Fruit fly (Drosophila melanogaster) whole organism, embryonic: Measurements from ENCODE around the gene e.

Source experiments
- Atf6 ChIP-seq: fragments of 200-800 bp; sonication (Bioruptor generic); IDR thresholded peaks from 2 replicates; pipeline ENCODE4 v1.3.6; 2022; ENCODE audit warnings: missing biosample characterization, missing genetic modification characterization
- CG14050 ChIP-seq: fragments of 200-800 bp; sonication (Bioruptor generic); IDR thresholded peaks from 3 replicates; pipeline ENCODE4 v1.3.6; 2022; ENCODE audit warnings: missing biosample characterization, missing genetic modification characterization
- CG1603 ChIP-seq: fragments of 200-800 bp; sonication (Bioruptor generic); optimal IDR thresholded peaks from 2 replicates; lab custom pipeline; 2019; ENCODE audit warnings: missing biosample characterization, mild to moderate bottlenecking, missing genetic modification characterization, moderate library complexity
- CG18619 ChIP-seq: fragments of 200-800 bp; sonication (Bioruptor generic); optimal IDR thresholded peaks from 3 replicates; lab custom pipeline; 2017; ENCODE audit warnings: missing biosample characterization, mild to moderate bottlenecking, missing genetic modification characterization
- CG3065 ChIP-seq: fragments of 200-800 bp; sonication (Bioruptor generic); optimal IDR thresholded peaks from 2 replicates; lab custom pipeline; 2016; ENCODE audit warnings: missing biosample characterization, missing genetic modification characterization
- CG3163 ChIP-seq: fragments of 200-800 bp; sonication (Bioruptor generic); optimal IDR thresholded peaks from 3 replicates; lab custom pipeline; 2016; ENCODE audit warnings: missing biosample characterization, missing genetic modification characterization
- CG42726 ChIP-seq: fragments of 200-800 bp; sonication (Bioruptor generic); IDR thresholded peaks from 2 replicates; pipeline ENCODE4 v1.3.6; 2022; ENCODE audit warnings: missing biosample characterization, missing genetic modification characterization; ENCODE audit not compliant: partially characterized antibody
- CG4282 ChIP-seq: fragments of 200-800 bp; sonication (Bioruptor generic); optimal IDR thresholded peaks from 2 replicates; lab custom pipeline; 2016; ENCODE audit warnings: missing biosample characterization, missing genetic modification characterization
- CG4328 ChIP-seq: fragments of 200-800 bp; sonication (Bioruptor generic); optimal IDR thresholded peaks from 3 replicates; lab custom pipeline; 2017; ENCODE audit warnings: missing biosample characterization, missing genetic modification reagents, missing genetic modification characterization
- CG4424 ChIP-seq: fragments of 200-800 bp; sonication (Bioruptor generic); optimal IDR thresholded peaks from 3 replicates; lab custom pipeline; 2016; ENCODE audit warnings: missing biosample characterization, missing genetic modification characterization
- CG5245 ChIP-seq: fragments of 200-800 bp; sonication (Bioruptor generic); optimal IDR thresholded peaks from 3 replicates; lab custom pipeline; 2016; ENCODE audit warnings: missing biosample characterization, missing genetic modification characterization
- CG7271 ChIP-seq: fragments of 200-800 bp; sonication (Bioruptor generic); optimal IDR thresholded peaks from 2 replicates; lab custom pipeline; 2018; ENCODE audit warnings: missing biosample characterization, mild to moderate bottlenecking, missing genetic modification characterization, moderate library complexity
- CG7963 ChIP-seq: fragments of 200-800 bp; sonication (Bioruptor generic); IDR thresholded peaks from 3 replicates; pipeline ENCODE4 v1.3.6; 2022; ENCODE audit warnings: missing biosample characterization, missing genetic modification characterization; ENCODE audit not compliant: partially characterized antibody
- CG8359 ChIP-seq: fragments of 200-800 bp; sonication (Bioruptor generic); optimal IDR thresholded peaks from 2 replicates; lab custom pipeline; 2017; ENCODE audit warnings: missing biosample characterization, mild to moderate bottlenecking, missing genetic modification characterization, borderline replicate concordance
- Camta ChIP-seq: fragments of 200-800 bp; sonication (Bioruptor generic); optimal IDR thresholded peaks from 2 replicates; lab custom pipeline; 2016; ENCODE audit warnings: missing biosample characterization, missing genetic modification characterization
- Dip3 ChIP-seq: fragments of 200-800 bp; sonication (Bioruptor generic); optimal IDR thresholded peaks from 3 replicates; lab custom pipeline; 2016; ENCODE audit warnings: missing biosample characterization, missing genetic modification characterization
- Doc3 ChIP-seq: fragments of 200-800 bp; sonication (Bioruptor generic); IDR thresholded peaks from 3 replicates; pipeline ENCODE4 v1.3.6; 2022; ENCODE audit warnings: missing biosample characterization, missing genetic modification characterization; ENCODE audit not compliant: partially characterized antibody
- Eip74EF ChIP-seq, 2 experiments: fragments of 200-800 bp in 1 of 2; fragments of >200 bp in 1 of 2; sonication (Bioruptor generic) in 1 of 2; optimal IDR thresholded peaks; 2 replicates each; lab custom pipeline; 2017 to 2019; ENCODE audit warnings: missing biosample characterization in 2 of 2, missing genetic modification characterization in 2 of 2, mild to moderate bottlenecking in 1 of 2, moderate library complexity in 1 of 2
- Hr78 ChIP-seq, 2 experiments: fragments of 200-800 bp in 1 of 2; fragments of >200 bp in 1 of 2; sonication (Bioruptor generic) in 1 of 2; optimal IDR thresholded peaks; 2 replicates each; lab custom pipeline; 2017 to 2019; ENCODE audit warnings: missing biosample characterization in 2 of 2, missing genetic modification characterization in 2 of 2, mild to moderate bottlenecking in 1 of 2, moderate library complexity in 1 of 2
- Kr ChIP-seq: fragments of 200-800 bp; sonication (Bioruptor generic); optimal IDR thresholded peaks from 2 replicates; lab custom pipeline; 2017; ENCODE audit warnings: missing biosample characterization, mild to moderate bottlenecking, missing genetic modification characterization
- Lpt ChIP-seq: fragments of >200 bp; optimal IDR thresholded peaks from 2 replicates; lab custom pipeline; 2018; ENCODE audit warnings: missing biosample characterization, missing genetic modification characterization
- MTF-1 ChIP-seq: fragments of 200-800 bp; sonication (Bioruptor generic); optimal IDR thresholded peaks from 2 replicates; lab custom pipeline; 2018; ENCODE audit warnings: missing biosample characterization, mild to moderate bottlenecking, missing genetic modification characterization, borderline replicate concordance
- Mad ChIP-seq: fragments of 200-800 bp; sonication (Bioruptor generic); optimal IDR thresholded peaks from 2 replicates; lab custom pipeline; 2016; ENCODE audit warnings: missing biosample characterization, missing genetic modification characterization
- Nf-YC ChIP-seq: fragments of 200-800 bp; optimal IDR thresholded peaks from 3 replicates; lab custom pipeline; 2019; ENCODE audit warnings: missing biosample characterization, mild to moderate bottlenecking, missing genetic modification characterization, moderate library complexity
- NfI ChIP-seq: fragments of 200-800 bp; sonication (Bioruptor generic); optimal IDR thresholded peaks from 3 replicates; lab custom pipeline; 2018; ENCODE audit warnings: missing biosample characterization, mild to moderate bottlenecking, missing genetic modification characterization, moderate library complexity
- Oli ChIP-seq: fragments of 200-800 bp; sonication (Bioruptor generic); optimal IDR thresholded peaks from 2 replicates; lab custom pipeline; 2018; ENCODE audit warnings: missing biosample characterization, mild to moderate bottlenecking, missing genetic modification characterization, moderate library complexity
- Six4 ChIP-seq: fragments of 200-800 bp; sonication (Bioruptor generic); optimal IDR thresholded peaks from 2 replicates; lab custom pipeline; 2016; ENCODE audit warnings: missing biosample characterization, missing genetic modification characterization
- YL-1 ChIP-seq: fragments of 200-800 bp; sonication (Bioruptor generic); optimal IDR thresholded peaks from 3 replicates; lab custom pipeline; 2017; ENCODE audit warnings: missing biosample characterization, mild to moderate bottlenecking, missing genetic modification characterization
- ato ChIP-seq: fragments of 200-800 bp; sonication (Bioruptor generic); IDR thresholded peaks from 2 replicates; pipeline ENCODE4 v1.3.6; 2022; ENCODE audit warnings: missing biosample characterization, missing genetic modification characterization; ENCODE audit not compliant: partially characterized antibody
- az2 ChIP-seq: fragments of 200-800 bp; sonication (Bioruptor generic); optimal IDR thresholded peaks from 3 replicates; lab custom pipeline; 2016; ENCODE audit warnings: missing biosample characterization, missing genetic modification characterization
- bowl ChIP-seq: fragments of 200-800 bp; sonication (Bioruptor generic); IDR thresholded peaks from 2 replicates; pipeline ENCODE4 v1.3.6; 2022; ENCODE audit warnings: missing biosample characterization, missing genetic modification characterization
- br ChIP-seq: fragments of >200 bp; optimal IDR thresholded peaks from 2 replicates; lab custom pipeline; 2017
- chinmo ChIP-seq: fragments of 200-800 bp; sonication (Bioruptor generic); IDR thresholded peaks from 4 replicates; pipeline ENCODE4 v1.3.6; 2022; ENCODE audit warnings: missing biosample characterization, missing genetic modification characterization; ENCODE audit not compliant: partially characterized antibody
- crp ChIP-seq, 2 experiments: fragments of 200-800 bp; sonication (Bioruptor generic); optimal IDR thresholded peaks; 2 replicates in 1 of 2; 3 replicates in 1 of 2; lab custom pipeline; 2017; ENCODE audit warnings: missing biosample characterization in 2 of 2, missing genetic modification characterization in 2 of 2, mild to moderate bottlenecking in 1 of 2, moderate library complexity in 1 of 2
- dan ChIP-seq: fragments of 200-800 bp; sonication (Bioruptor generic); IDR thresholded peaks from 2 replicates; pipeline ENCODE4 v1.3.6; 2022; ENCODE audit warnings: missing biosample characterization, missing genetic modification characterization
- danr ChIP-seq: fragments of 200-800 bp; sonication (Bioruptor generic); IDR thresholded peaks from 2 replicates; pipeline ENCODE4 v1.3.6; 2022; ENCODE audit warnings: missing biosample characterization, missing genetic modification characterization
- dati ChIP-seq: fragments of 200-800 bp; sonication (Bioruptor generic); IDR thresholded peaks from 2 replicates; pipeline ENCODE4 v1.3.6; 2022; ENCODE audit warnings: missing biosample characterization, missing genetic modification characterization
- dysf ChIP-seq: fragments of 200-800 bp; sonication (Bioruptor generic); IDR thresholded peaks from 3 replicates; pipeline ENCODE4 v1.3.6; 2022; ENCODE audit warnings: missing biosample characterization, missing genetic modification characterization
- fd3F ChIP-seq: fragments of 200-800 bp; sonication (Bioruptor generic); optimal IDR thresholded peaks from 2 replicates; lab custom pipeline; 2018; ENCODE audit warnings: missing biosample characterization, mild to moderate bottlenecking, missing genetic modification characterization, moderate library complexity
- grau ChIP-seq: fragments of 200-800 bp; optimal IDR thresholded peaks from 3 replicates; lab custom pipeline; 2019; ENCODE audit warnings: missing biosample characterization, mild to moderate bottlenecking, missing genetic modification characterization, moderate library complexity
- h ChIP-seq: fragments of >200 bp; optimal IDR thresholded peaks from 2 replicates; lab custom pipeline; 2017
- hbn ChIP-seq: fragments of 200-800 bp; sonication (Bioruptor generic); IDR thresholded peaks from 2 replicates; pipeline ENCODE4 v1.3.6; 2022; ENCODE audit warnings: missing biosample characterization, missing genetic modification characterization; ENCODE audit not compliant: partially characterized antibody
- lbe ChIP-seq: fragments of 200-800 bp; sonication (Bioruptor generic); optimal IDR thresholded peaks from 2 replicates; lab custom pipeline; 2016; ENCODE audit warnings: missing biosample characterization, mild to moderate bottlenecking, missing genetic modification characterization
- odd ChIP-seq: fragments of 200-800 bp; sonication (Bioruptor generic); optimal IDR thresholded peaks from 2 replicates; lab custom pipeline; 2017; ENCODE audit warnings: missing biosample characterization, mild to moderate bottlenecking, missing genetic modification characterization
- pum ChIP-seq: fragments of 200-800 bp; sonication (Bioruptor generic); optimal IDR thresholded peaks from 2 replicates; lab custom pipeline; 2016; ENCODE audit warnings: missing biosample characterization, missing genetic modification characterization
- slp2 ChIP-seq: fragments of 200-800 bp; sonication (Bioruptor generic); optimal IDR thresholded peaks from 2 replicates; lab custom pipeline; 2016; ENCODE audit warnings: missing biosample characterization, missing genetic modification characterization
- sob ChIP-seq: fragments of 200-800 bp; sonication (Bioruptor generic); IDR thresholded peaks from 2 replicates; pipeline ENCODE4 v1.3.6; 2022; ENCODE audit warnings: missing biosample characterization, missing genetic modification characterization
- sug ChIP-seq: fragments of 200-800 bp; optimal IDR thresholded peaks from 2 replicates; lab custom pipeline; 2019; ENCODE audit warnings: missing biosample characterization, mild to moderate bottlenecking, missing genetic modification characterization, moderate library complexity
- tgo ChIP-seq: fragments of 200-800 bp; sonication (Bioruptor generic); IDR thresholded peaks from 3 replicates; pipeline ENCODE4 v1.3.6; 2022; ENCODE audit warnings: missing biosample characterization, missing genetic modification characterization
- vnd ChIP-seq: fragments of 200-800 bp; sonication (Bioruptor generic); IDR thresholded peaks from 3 replicates; pipeline ENCODE4 v1.3.6; 2022; ENCODE audit warnings: missing biosample characterization, missing genetic modification characterization; ENCODE audit not compliant: partially characterized antibody

Gene e

DNA sequence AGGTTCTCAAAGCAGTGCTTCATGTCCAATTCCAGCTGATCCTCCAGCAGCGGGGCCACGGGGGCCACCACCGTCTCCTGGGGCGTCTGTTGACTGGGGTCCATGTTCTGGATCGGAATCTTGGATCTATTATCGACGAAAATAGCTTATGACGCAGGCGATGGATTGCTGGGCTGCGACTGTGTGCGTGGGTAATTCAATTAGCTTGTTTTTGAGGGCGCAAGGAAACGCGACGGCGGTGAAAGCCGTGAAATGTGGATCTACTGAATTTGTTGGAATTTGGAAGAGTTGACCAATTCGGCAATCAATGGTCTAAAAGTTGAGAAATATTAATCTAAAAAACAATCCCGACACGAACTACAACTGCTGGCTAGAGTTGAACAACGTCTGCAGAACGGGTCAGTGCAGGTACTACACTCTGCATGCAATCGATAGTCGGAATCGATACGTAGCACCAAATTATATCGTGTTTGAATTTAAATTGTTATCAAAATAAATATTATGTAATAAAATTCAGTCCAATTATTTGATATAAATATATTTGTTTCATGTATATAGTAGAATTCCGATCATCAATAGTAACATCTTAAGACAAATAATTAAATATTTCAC lies 36.6 kb upstream of the e start, which contains the start of gene CG3308 (continued):
- peak; percentile 66; the same call in 2 of the 3 replicates for TF ChIP-seq Doc3 (GFP tag; lab: Robert Waterston, UW)
- no peak for TF ChIP-seq tgo (GFP tag; lab: Robert Waterston, UW)
- TF ChIP-seq YL-1 (GFP tag; lab: Kevin White, UChicago): peak; percentile 68
- no peak for TF ChIP-seq Six4 (GFP tag; lab: Kevin White, UChicago)
- TF ChIP-seq danr (GFP tag; lab: Robert Waterston, UW): no peak
- TF ChIP-seq dati: no peak
- no peak for TF ChIP-seq Nf-YC
- peak; percentile 1 for TF ChIP-seq Mad (GFP tag; lab: Kevin White, UChicago)
- TF ChIP-seq Dip3: no peak
- no peak for TF ChIP-seq br (lab: Kevin White, UChicago)
- TF ChIP-seq Hr78 (GFP tag; optimal IDR thresholded peaks at IDR 0.05; lab: Kevin White, UChicago): no peak
- peak; percentile 75 for TF ChIP-seq CG7963 (GFP tag; lab: Robert Waterston, UW)
- no peak for TF ChIP-seq bowl
- peak; percentile 35 for TF ChIP-seq az2 (GFP tag; lab: Kevin White, UChicago)
- TF ChIP-seq CG3065 (GFP tag; lab: Kevin White, UChicago): no peak
- peak; percentile 47 for TF ChIP-seq CG5245 (GFP tag; lab: Kevin White, UChicago)
- TF ChIP-seq h (lab: Kevin White, UChicago): no peak
- TF ChIP-seq slp2: no peak
- peak; percentile 79 for TF ChIP-seq CG42726
- TF ChIP-seq Kr (GFP tag; lab: Kevin White, UChicago): no peak
- TF ChIP-seq sob (GFP tag; lab: Robert Waterston, UW): peak; percentile 78
- peak in 1 of 2 experiments; percentile 31 for TF ChIP-seq crp (GFP tag; optimal IDR thresholded peaks at IDR 0.05; lab: Kevin White, UChicago)
- TF ChIP-seq CG7271: no peak
- no peak for TF ChIP-seq fd3F
- TF ChIP-seq chinmo (GFP tag; lab: Robert Waterston, UW): peak; percentile 86; the same call in 3 of the 4 replicates
- no peak for TF ChIP-seq Lpt
- no peak for TF ChIP-seq CG8359 (GFP tag; lab: Kevin White, UChicago)
- no peak for TF ChIP-seq Eip74EF (GFP tag; optimal IDR thresholded peaks at IDR 0.05; lab: Kevin White, UChicago)
- no peak for TF ChIP-seq MTF-1 (GFP tag; lab: Kevin White, UChicago)
- peak; percentile 50 for TF ChIP-seq lbe (GFP tag; lab: Kevin White, UChicago)
- no peak for TF ChIP-seq CG18619 (GFP tag; lab: Kevin White, UChicago)
- no peak for TF ChIP-seq dan
- no peak for TF ChIP-seq CG4328 (GFP tag; lab: Kevin White, UChicago)
- TF ChIP-seq odd (GFP tag; lab: Kevin White, UChicago): no peak
- TF ChIP-seq grau (tag; lab: Kevin White, UChicago): no peak
- peak; percentile 75 for TF ChIP-seq hbn (GFP tag; lab: Robert Waterston, UW)
- no peak for TF ChIP-seq CG3163 (GFP tag; lab: Kevin White, UChicago)
- no peak for TF ChIP-seq Camta (GFP tag; lab: Kevin White, UChicago)
- TF ChIP-seq CG1603 (tag; lab: Kevin White, UChicago): peak; percentile 70
- TF ChIP-seq CG4424 (GFP tag; lab: Kevin White, UChicago): peak; percentile 23
- no peak for TF ChIP-seq Atf6 (GFP tag; lab: Robert Waterston, UW)
- TF ChIP-seq CG4282: no peak
- peak; percentile 24 for TF ChIP-seq pum
- peak; percentile 69; the same call in 1 of the 2 replicates for TF ChIP-seq ato (GFP tag; lab: Robert Waterston, UW)
- 0 out of 3 replicates have a peak, but pooled peaks have one; percentile 10 for TF ChIP-seq CG14050 (GFP tag; lab: Robert Waterston, UW)
- TF ChIP-seq Oli: no peak
- TF ChIP-seq sug (tag; lab: Kevin White, UChicago): peak; percentile 51
- TF ChIP-seq dysf (GFP tag; lab: Robert Waterston, UW): no peak
- peak; percentile 49 for TF ChIP-seq NfI (GFP tag; lab: Kevin White, UChicago)
- TF ChIP-seq vnd (GFP tag; lab: Robert Waterston, UW): peak; percentile 77
